Fruit fly (Drosophila melanogaster) whole organism, prepupa: Measurements from ENCODE around the gene slow.

ENCODE experiments used
- Blimp-1 ChIP-seq: fragments of 200-800 bp; sonication (Bioruptor generic); optimal IDR thresholded peaks from 3 replicates; lab custom pipeline; 2017; ENCODE audit warnings: missing biosample characterization, missing genetic modification characterization, mild to moderate bottlenecking, moderate library complexity, missing genetic modification reagents
- CG10669 ChIP-seq: fragments of 200-800 bp; sonication (Bioruptor generic); optimal IDR thresholded peaks from 3 replicates; lab custom pipeline; 2018; ENCODE audit warnings: missing biosample characterization, mild to moderate bottlenecking, missing genetic modification characterization, moderate library complexity
- CG11294 ChIP-seq: fragments of 200-800 bp; sonication (Bioruptor generic); IDR thresholded peaks from 2 replicates; pipeline ENCODE4 v1.3.6; 2022; ENCODE audit warnings: missing biosample characterization, missing genetic modification characterization
- CG11762 ChIP-seq: fragments of 200-800 bp; sonication (Bioruptor generic); optimal IDR thresholded peaks from 3 replicates; lab custom pipeline; 2016; ENCODE audit warnings: missing biosample characterization, missing genetic modification characterization; ENCODE audit not compliant: insufficient read depth
- CG11902 ChIP-seq: fragments of 200-800 bp; sonication (Bioruptor generic); optimal IDR thresholded peaks from 3 replicates; lab custom pipeline; 2016; ENCODE audit warnings: missing biosample characterization, missing genetic modification characterization
- CG15336 ChIP-seq: fragments of 200-800 bp; sonication (Bioruptor generic); IDR thresholded peaks from 2 replicates; pipeline ENCODE4 v1.3.6; 2022; ENCODE audit warnings: missing biosample characterization, missing genetic modification characterization
- CG1621 ChIP-seq: fragments of 200-800 bp; sonication (Bioruptor generic); optimal IDR thresholded peaks from 3 replicates; lab custom pipeline; 2018; ENCODE audit warnings: missing biosample characterization, mild to moderate bottlenecking, missing genetic modification characterization
- CG16779 ChIP-seq: fragments of 200-800 bp; sonication (Bioruptor generic); optimal IDR thresholded peaks from 3 replicates; lab custom pipeline; 2017; ENCODE audit warnings: missing biosample characterization, mild to moderate bottlenecking, missing genetic modification characterization
- CG3032 ChIP-seq: fragments of 200-800 bp; optimal IDR thresholded peaks from 2 replicates; lab custom pipeline; 2019; ENCODE audit warnings: missing biosample characterization, mild to moderate bottlenecking, missing genetic modification characterization, moderate library complexity
- CG31627 ChIP-seq: fragments of 200-800 bp; sonication (Bioruptor generic); optimal IDR thresholded peaks from 3 replicates; lab custom pipeline; 2016; ENCODE audit warnings: missing biosample characterization, missing genetic modification characterization
- CG32006 ChIP-seq: fragments of 200-800 bp; sonication (Bioruptor generic); optimal IDR thresholded peaks from 3 replicates; lab custom pipeline; 2017; ENCODE audit warnings: missing biosample characterization, mild to moderate bottlenecking, missing genetic modification characterization
- CG34406 ChIP-seq: fragments of 200-800 bp; sonication (Bioruptor generic); optimal IDR thresholded peaks from 3 replicates; lab custom pipeline; 2016; ENCODE audit warnings: missing biosample characterization, missing genetic modification characterization
- CG3919 ChIP-seq: fragments of 200-800 bp; sonication (Bioruptor generic); optimal IDR thresholded peaks from 3 replicates; lab custom pipeline; 2016; ENCODE audit warnings: missing biosample characterization, missing genetic modification characterization
- CG6163 ChIP-seq: fragments of 200-800 bp; sonication (Bioruptor generic); IDR thresholded peaks from 3 replicates; pipeline ENCODE4 v1.3.6; 2022; ENCODE audit warnings: missing biosample characterization, missing genetic modification characterization
- CG6276 ChIP-seq: fragments of 200-800 bp; sonication (Bioruptor generic); optimal IDR thresholded peaks from 2 replicates; lab custom pipeline; 2017; ENCODE audit warnings: missing biosample characterization, mild to moderate bottlenecking, missing genetic modification characterization
- CG6792 ChIP-seq: fragments of 200-800 bp; sonication (Bioruptor generic); optimal IDR thresholded peaks from 3 replicates; lab custom pipeline; 2016; ENCODE audit warnings: missing biosample characterization, missing genetic modification characterization
- CG6854 ChIP-seq: fragments of 200-800 bp; sonication (Bioruptor generic); optimal IDR thresholded peaks from 2 replicates; lab custom pipeline; 2017; ENCODE audit warnings: missing biosample characterization, mild to moderate bottlenecking, missing genetic modification characterization
- CG8119 ChIP-seq: fragments of 200-800 bp; sonication (Bioruptor generic); IDR thresholded peaks from 3 replicates; pipeline ENCODE4 v1.3.6; 2022; ENCODE audit warnings: missing biosample characterization, missing genetic modification characterization
- CG8319 ChIP-seq: fragments of 200-800 bp; sonication (Bioruptor generic); optimal IDR thresholded peaks from 3 replicates; lab custom pipeline; 2016; ENCODE audit warnings: missing biosample characterization, missing genetic modification characterization
- CG8632 ChIP-seq: fragments of 200-800 bp; sonication (Bioruptor generic); optimal IDR thresholded peaks from 3 replicates; lab custom pipeline; 2016; ENCODE audit warnings: missing biosample characterization, missing genetic modification characterization
- CG9139 ChIP-seq: fragments of 200-800 bp; sonication (Bioruptor generic); optimal IDR thresholded peaks from 3 replicates; lab custom pipeline; 2017; ENCODE audit warnings: missing biosample characterization, mild to moderate bottlenecking, missing genetic modification characterization
- Eip75B ChIP-seq: fragments of 200-800 bp; sonication (Bioruptor generic); optimal IDR thresholded peaks from 3 replicates; lab custom pipeline; 2016; ENCODE audit warnings: missing biosample characterization, missing genetic modification characterization
- Eip78C ChIP-seq: fragments of 200-800 bp; sonication (Bioruptor generic); peaks from one replicate; lab custom pipeline; 2016; ENCODE audit warnings: missing biosample characterization, missing genetic modification characterization
- Eip93F ChIP-seq: fragments of 200-800 bp; sonication (Bioruptor generic); optimal IDR thresholded peaks from 2 replicates; lab custom pipeline; 2016; ENCODE audit warnings: missing biosample characterization, mild to moderate bottlenecking, missing genetic modification characterization
- Ets21C ChIP-seq: fragments of 200-800 bp; sonication (Bioruptor generic); optimal IDR thresholded peaks from 3 replicates; lab custom pipeline; 2016; ENCODE audit warnings: missing biosample characterization, missing genetic modification characterization
- Gug ChIP-seq: fragments of 200-800 bp; sonication (Bioruptor generic); IDR thresholded peaks from 2 replicates; pipeline ENCODE4 v1.3.6; 2022; ENCODE audit warnings: missing biosample characterization, missing genetic modification characterization
- Hr38 ChIP-seq: sonication (Bioruptor generic); optimal IDR thresholded peaks from 2 replicates; lab custom pipeline; 2016; ENCODE audit warnings: missing biosample characterization, missing genetic modification characterization
- Hr39 ChIP-seq: fragments of 200-800 bp; sonication (Bioruptor generic); optimal IDR thresholded peaks from 2 replicates; lab custom pipeline; 2016; ENCODE audit warnings: missing biosample characterization, missing genetic modification characterization
- Hr4 ChIP-seq: fragments of 200-800 bp; sonication (Bioruptor generic); optimal IDR thresholded peaks from 3 replicates; lab custom pipeline; 2016; ENCODE audit warnings: missing biosample characterization, missing genetic modification characterization
- Lpt ChIP-seq: fragments of 200-800 bp; sonication (Bioruptor generic); optimal IDR thresholded peaks from 3 replicates; lab custom pipeline; 2016; ENCODE audit warnings: missing biosample characterization, missing genetic modification characterization
- Met ChIP-seq: fragments of 200-800 bp; sonication (Bioruptor generic); optimal IDR thresholded peaks from 3 replicates; lab custom pipeline; 2016; ENCODE audit warnings: missing biosample characterization, missing genetic modification characterization
- OdsH ChIP-seq: fragments of 200-800 bp; sonication (Bioruptor generic); optimal IDR thresholded peaks from 3 replicates; lab custom pipeline; 2016; ENCODE audit warnings: missing biosample characterization, missing genetic modification characterization
- Sox102F ChIP-seq: fragments of 200-800 bp; sonication (Bioruptor generic); optimal IDR thresholded peaks from 2 replicates; lab custom pipeline; 2016; ENCODE audit warnings: missing biosample characterization, mild to moderate bottlenecking, missing genetic modification characterization
- Sox14 ChIP-seq: fragments of 200-800 bp; sonication (Bioruptor generic); optimal IDR thresholded peaks from 3 replicates; lab custom pipeline; 2016; ENCODE audit warnings: missing biosample characterization, missing genetic modification characterization
- Sox15 ChIP-seq: fragments of 200-800 bp; sonication (Bioruptor generic); optimal IDR thresholded peaks from 3 replicates; lab custom pipeline; 2016; ENCODE audit warnings: missing biosample characterization, missing genetic modification characterization
- achi ChIP-seq: fragments of 200-800 bp; sonication (Bioruptor generic); optimal IDR thresholded peaks from 3 replicates; lab custom pipeline; 2016; ENCODE audit warnings: missing biosample characterization, missing genetic modification characterization
- acj6 ChIP-seq: fragments of 200-800 bp; sonication (Bioruptor generic); optimal IDR thresholded peaks from 3 replicates; lab custom pipeline; 2016; ENCODE audit warnings: missing biosample characterization, missing genetic modification characterization
- cyc ChIP-seq: fragments of 200-800 bp; sonication (Bioruptor generic); optimal IDR thresholded peaks from 3 replicates; lab custom pipeline; 2016; ENCODE audit warnings: missing biosample characterization, missing genetic modification characterization
- dac ChIP-seq: fragments of 200-800 bp; sonication (Bioruptor generic); optimal IDR thresholded peaks from 2 replicates; lab custom pipeline; 2017; ENCODE audit warnings: missing biosample characterization, mild to moderate bottlenecking, missing genetic modification characterization
- dsx ChIP-seq: fragments of 200-800 bp; optimal IDR thresholded peaks from 3 replicates; lab custom pipeline; 2019; ENCODE audit warnings: missing biosample characterization, mild to moderate bottlenecking, missing genetic modification characterization, moderate library complexity; ENCODE audit not compliant: poor library complexity, severe bottlenecking
- esn ChIP-seq: fragments of 200-800 bp; sonication (Bioruptor generic); optimal IDR thresholded peaks from 2 replicates; lab custom pipeline; 2016; ENCODE audit warnings: missing biosample characterization, mild to moderate bottlenecking, missing genetic modification characterization, moderate library complexity
- fd59A ChIP-seq: fragments of 200-800 bp; sonication (Bioruptor generic); optimal IDR thresholded peaks from 2 replicates; lab custom pipeline; 2017; ENCODE audit warnings: missing biosample characterization, mild to moderate bottlenecking, missing genetic modification characterization, missing genetic modification reagents
- fd85E ChIP-seq: fragments of 200-800 bp; sonication (Bioruptor generic); optimal IDR thresholded peaks from 3 replicates; lab custom pipeline; 2016; ENCODE audit warnings: missing biosample characterization, missing genetic modification characterization
- net ChIP-seq: fragments of 200-800 bp; sonication (Bioruptor generic); optimal IDR thresholded peaks from 3 replicates; lab custom pipeline; 2016; ENCODE audit warnings: missing biosample characterization, missing genetic modification characterization
- pdm3 ChIP-seq: fragments of 200-800 bp; sonication (Bioruptor generic); optimal IDR thresholded peaks from 3 replicates; lab custom pipeline; 2016; ENCODE audit warnings: missing biosample characterization, missing genetic modification characterization
- spab ChIP-seq: fragments of 200-800 bp; sonication (Bioruptor generic); optimal IDR thresholded peaks from 2 replicates; lab custom pipeline; 2017; ENCODE audit warnings: missing biosample characterization, mild to moderate bottlenecking, missing genetic modification characterization, missing genetic modification reagents
- ss ChIP-seq, 2 experiments: fragments of 200-800 bp; sonication (Bioruptor generic); optimal IDR thresholded peaks; 2 replicates in 1 of 2; 3 replicates in 1 of 2; lab custom pipeline; 2017 to 2018; ENCODE audit warnings: mild to moderate bottlenecking in 2 of 2, missing biosample characterization in 2 of 2, missing genetic modification characterization in 2 of 2, moderate library complexity in 1 of 2
- svp ChIP-seq: fragments of 200-800 bp; sonication (Bioruptor generic); peaks from one replicate; lab custom pipeline; 2016; ENCODE audit warnings: missing biosample characterization, missing genetic modification characterization
- topi ChIP-seq: fragments of 200-800 bp; sonication (Bioruptor generic); optimal IDR thresholded peaks from 3 replicates; lab custom pipeline; 2016; ENCODE audit warnings: missing biosample characterization, missing genetic modification characterization
- vri ChIP-seq: fragments of 200-800 bp; sonication (Bioruptor generic); optimal IDR thresholded peaks from 3 replicates; lab custom pipeline; 2016; ENCODE audit warnings: missing biosample characterization, mild to moderate bottlenecking, missing genetic modification characterization

slow gene

DNA sequence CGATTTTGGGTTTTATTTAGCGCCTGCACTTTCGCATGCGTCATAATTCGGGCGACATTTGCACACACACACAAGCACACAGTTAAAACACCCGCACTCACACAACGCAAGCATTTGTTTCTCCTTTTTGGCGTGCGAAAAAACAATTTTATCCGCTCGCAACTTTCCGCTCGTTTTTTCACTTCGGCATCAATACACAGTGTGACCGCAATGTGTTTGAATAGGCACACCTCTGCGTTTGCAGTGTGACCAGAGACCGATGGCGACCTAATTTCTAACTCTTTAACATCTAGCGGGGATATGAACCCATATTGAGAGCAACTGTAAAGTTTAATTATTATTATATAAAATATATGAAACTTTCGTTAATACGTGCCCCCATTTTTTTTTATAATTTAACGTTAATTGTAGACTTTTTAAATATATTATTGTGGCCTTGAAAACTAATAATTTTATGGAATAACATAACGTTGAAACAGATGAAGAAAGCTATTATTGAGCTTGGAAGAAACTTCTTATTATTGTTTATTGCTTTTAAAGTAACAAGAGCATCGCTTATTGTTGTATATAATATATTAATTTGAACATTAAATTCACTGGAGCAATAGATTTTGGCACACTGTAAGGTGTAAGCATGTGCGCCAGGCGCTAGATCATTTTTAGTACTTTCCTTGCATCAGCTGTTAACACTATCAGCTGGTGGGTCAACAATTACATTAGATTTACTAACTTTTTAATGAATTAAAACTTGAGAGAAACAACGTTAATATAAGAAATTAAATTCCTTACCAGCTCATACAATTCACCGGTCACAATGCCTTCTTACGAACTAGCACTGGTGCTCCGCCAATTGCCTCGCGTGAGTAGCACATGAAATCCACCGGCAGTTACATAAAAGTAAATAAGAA, 20.1 kb upstream of the slow start, which contains the start of the genes Cip4 and mRpS6:
TSS of gene Cip4 (minus strand) at position 216 of the 908 bp plus-strand sequence.
TSS of gene mRpS6 (plus strand) at position 664 of the 908 bp plus-strand sequence.
- TF ChIP-seq CG1621 (tag; lab: Kevin White, UChicago) (no peak), Hr38 (GFP tag; lab: Kevin White, UChicago) (no peak), CG11294 (peak; percentile 64), dsx (GFP tag; lab: Kevin White, UChicago) (peak; percentile 70), CG8119 (GFP tag; lab: Robert Waterston, UW) (peak; percentile 66; the same call in 2 of the 3 replicates), CG6792 (GFP tag; lab: Kevin White, UChicago) (peak; percentile 66), Sox15 (GFP tag; lab: Kevin White, UChicago) (peak; percentile 77), CG32006 (GFP tag; lab: Kevin White, UChicago) (peak; percentile 76), CG15336 (peak; percentile 73), fd85E (GFP tag; lab: Kevin White, UChicago) (no peak), net (GFP tag; lab: Kevin White, UChicago) (peak; percentile 84), spab (GFP tag; lab: Kevin White, UChicago) (no peak), CG8319 (peak; percentile 46), esn (peak; percentile 85), fd59A (GFP tag; lab: Kevin White, UChicago) (peak; percentile 31), topi (peak; percentile 52), Eip75B (GFP tag; lab: Kevin White, UChicago) (peak; percentile 60), Hr4 (peak; percentile 78), Sox14 (GFP tag; lab: Kevin White, UChicago) (peak; percentile 81), Met (GFP tag; lab: Kevin White, UChicago) (peak; percentile 81), Gug (peak; percentile 40; the same call in 1 of the 2 replicates), CG31627 (peak; percentile 80), acj6 (GFP tag; lab: Kevin White, UChicago) (peak; percentile 87), CG6276 (GFP tag; lab: Kevin White, UChicago) (no peak), CG3919 (GFP tag; lab: Kevin White, UChicago) (peak; percentile 19), pdm3 (GFP tag; lab: Kevin White, UChicago) (peak; percentile 86), Lpt (peak; percentile 55), Ets21C (peak; percentile 71), CG11762 (GFP tag; lab: Kevin White, UChicago) (no peak), OdsH (GFP tag; lab: Kevin White, UChicago) (peak; percentile 87), Blimp-1 (no peak), CG3032 (tag; lab: Kevin White, UChicago) (peak; percentile 31), CG6163 (GFP tag; lab: Robert Waterston, UW) (peak; percentile 83), Hr39 (GFP tag; lab: Kevin White, UChicago) (peak; percentile 76), svp (GFP tag; lab: Kevin White, UChicago) (no peak), vri (GFP tag; lab: Kevin White, UChicago) (peak; percentile 66), Sox102F (GFP tag; lab: Kevin White, UChicago) (no peak), CG8632 (GFP tag; lab: Kevin White, UChicago) (peak; percentile 79), CG9139 (no peak), ss (GFP tag; optimal IDR thresholded peaks at IDR 0.05; lab: Kevin White, UChicago) (peak; percentile 1 to 48), CG34406 (GFP tag; lab: Kevin White, UChicago) (peak; percentile 81), CG6854 (GFP tag; lab: Kevin White, UChicago) (peak; percentile 54), CG11902 (GFP tag; lab: Kevin White, UChicago) (no peak), Eip78C (peak; percentile 92), CG16779 (peak; percentile 39), CG10669 (no peak), achi (GFP tag; lab: Kevin White, UChicago) (peak; percentile 81), cyc (GFP tag; lab: Kevin White, UChicago) (no peak), Eip93F (GFP tag; lab: Kevin White, UChicago) (peak; percentile 30), dac (GFP tag; lab: Kevin White, UChicago) (peak; percentile 39)
